Fruit fly (Drosophila melanogaster): Measurements from ENCODE around the gene CG13255.

The CG13255 gene

DNA sequence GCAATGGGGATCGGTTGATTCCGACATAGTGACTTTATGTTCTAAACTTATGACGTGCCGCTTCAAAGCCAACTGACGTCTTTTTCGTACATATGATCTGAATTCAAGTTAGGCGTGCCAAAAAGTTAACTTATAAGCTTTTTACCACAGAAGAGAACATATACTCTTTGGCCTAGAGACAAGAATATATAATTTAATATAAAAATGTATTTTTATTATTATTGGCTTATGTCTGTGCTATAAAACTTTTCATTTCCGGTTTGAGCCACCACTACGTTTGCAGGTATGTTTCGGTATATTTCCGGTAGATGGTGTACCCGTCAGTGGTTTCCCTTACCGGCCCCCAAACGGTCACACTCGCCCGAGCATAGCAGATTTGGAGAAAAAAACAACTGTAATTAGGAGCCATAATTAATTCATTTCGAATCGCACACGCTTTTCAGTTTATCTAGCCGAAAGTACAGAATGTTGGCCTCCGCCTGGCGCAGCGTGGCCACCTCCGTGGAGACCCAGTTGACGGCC, 38.9 kb upstream of the CG13255 start, which contains the start of the genes CG3698 and tzn (continued):
- peak in 1 of 2 experiments; percentile 75 for TF ChIP-seq Pdp1 (GFP tag; optimal IDR thresholded peaks at IDR 0.05)
- peak; percentile 76 for TF ChIP-seq sima (GFP tag; optimal IDR thresholded peaks at IDR 0.05)
- peak; percentile 93 for TF ChIP-seq Abd-B (GFP tag; optimal IDR thresholded peaks at IDR 0.05)
- TF ChIP-seq CG32772 (GFP tag; IDR thresholded peaks at IDR 0.05), result peak; percentile 92
- TF ChIP-seq grau (tag; optimal IDR thresholded peaks at IDR 0.05), result peak; percentile 84
- peak; percentile 91 for TF ChIP-seq CG14014 (GFP tag; IDR thresholded peaks at IDR 0.05)
- peak; percentile 68 for TF ChIP-seq peb (GFP tag; IDR thresholded peaks at IDR 0.05)
- TF ChIP-seq CG4424 (GFP tag; optimal IDR thresholded peaks at IDR 0.05), result peak; percentile 95
- TF ChIP-seq p53 (GFP tag; optimal IDR thresholded peaks at IDR 0.05), result peak; percentile 82
- TF ChIP-seq Jarid2 (GFP tag; optimal IDR thresholded peaks at IDR 0.05), result peak; percentile 90
- peak; percentile 75 for TF ChIP-seq ro (GFP tag; IDR thresholded peaks at IDR 0.05)
- peak; percentile 89 for TF ChIP-seq CG14441 (GFP tag; IDR thresholded peaks at IDR 0.05)
- peak; percentile 85 for TF ChIP-seq nerfin-1 (tag; optimal IDR thresholded peaks at IDR 0.05)
- peak; percentile 40 for TF ChIP-seq CG14965 (GFP tag; optimal IDR thresholded peaks at IDR 0.05; ENCODE audit: borderline replicate concordance)
- peak; percentile 94 for TF ChIP-seq phol (tag; optimal IDR thresholded peaks at IDR 0.05)
- TF ChIP-seq onecut (GFP tag; IDR thresholded peaks at IDR 0.05), result peak; percentile 91
- TF ChIP-seq CG2129 (GFP tag; IDR thresholded peaks at IDR 0.05; ENCODE audit: partially characterized antibody), result no peak
- TF ChIP-seq grn (GFP tag; optimal IDR thresholded peaks at IDR 0.05), result peak; percentile 67
- TF ChIP-seq Hey (tag; optimal IDR thresholded peaks at IDR 0.05), result peak; percentile 84
- peak; percentile 85 for TF ChIP-seq CG17186 (GFP tag; optimal IDR thresholded peaks at IDR 0.05)
- peak; percentile 80 for TF ChIP-seq CG9215 (GFP tag; IDR thresholded peaks at IDR 0.05)
- TF ChIP-seq CG6175 (GFP tag; IDR thresholded peaks at IDR 0.05), result peak; percentile 94
- TF ChIP-seq HHEX (GFP tag; optimal IDR thresholded peaks at IDR 0.05), result peak; percentile 96
- peak; percentile 84 for TF ChIP-seq exex (tag; optimal IDR thresholded peaks at IDR 0.05)
- 0 out of 2 replicates have a peak, but pooled peaks have one; percentile 48 for TF ChIP-seq aop (GFP tag; IDR thresholded peaks at IDR 0.05)
- TF ChIP-seq CG16815 (GFP tag; optimal IDR thresholded peaks at IDR 0.05), result peak; percentile 87
- peak; percentile 92 for TF ChIP-seq E2f1 (GFP tag; IDR thresholded peaks at IDR 0.05)
- no peak for TF ChIP-seq CG7839 (tag; optimal IDR thresholded peaks at IDR 0.05)
- TF ChIP-seq org-1 (GFP tag; optimal IDR thresholded peaks at IDR 0.05), result peak; percentile 90
- peak; percentile 98 for TF ChIP-seq bcd (GFP tag; optimal IDR thresholded peaks at IDR 0.05)
- TF ChIP-seq fd102C (GFP tag; optimal IDR thresholded peaks at IDR 0.05), result peak; percentile 95
- peak; percentile 75 for TF ChIP-seq Ravus (GFP tag; IDR thresholded peaks at IDR 0.05)
- TF ChIP-seq YL-1 (GFP tag; optimal IDR thresholded peaks at IDR 0.05), result peak; percentile 97
- peak; percentile 83 for TF ChIP-seq jing (GFP tag; optimal IDR thresholded peaks at IDR 0.05)
- peak; percentile 87 for TF ChIP-seq psq (GFP tag; optimal IDR thresholded peaks at IDR 0.05)
- peak; percentile 58 for TF ChIP-seq gcm2 (GFP tag; optimal IDR thresholded peaks at IDR 0.05)
- peak; percentile 62; the same call in 1 of the 2 replicates for TF ChIP-seq Doc2 (GFP tag; IDR thresholded peaks at IDR 0.05)
- peak; percentile 14; the same call in 1 of the 2 replicates for TF ChIP-seq hbn (GFP tag; IDR thresholded peaks at IDR 0.05; ENCODE audit: partially characterized antibody)
- TF ChIP-seq gt (GFP tag; IDR thresholded peaks at IDR 0.05), result peak; percentile 89
- peak; percentile 99 for TF ChIP-seq Hmr (GFP tag; optimal IDR thresholded peaks at IDR 0.05)
- TF ChIP-seq CG5953 (GFP tag; IDR thresholded peaks at IDR 0.05), result peak; percentile 93
- peak; percentile 72 for TF ChIP-seq esg (GFP tag; conservative IDR thresholded peaks at IDR 0.05)
- TF ChIP-seq unpg (GFP tag; optimal IDR thresholded peaks at IDR 0.05), result peak; percentile 93
- peak; percentile 73 for TF ChIP-seq row (GFP tag; IDR thresholded peaks at IDR 0.05)
- TF ChIP-seq sisA (GFP tag; IDR thresholded peaks at IDR 0.05), result peak; percentile 85
- TF ChIP-seq trh (GFP tag; optimal IDR thresholded peaks at IDR 0.05), result peak; percentile 94

Data from whole organism, embryonic.